Worm (Caenorhabditis elegans) whole organism, L4/young adult: ENCODE results near the gene vglu-2.

ENCODE experiments used
- W03F9.2 ChIP-seq: fragments of 150-350 bp; optimal IDR thresholded peaks from 2 replicates; lab custom pipeline; 2014; ENCODE audit warnings: missing biosample characterization, missing genetic modification characterization
- dao-5 ChIP-seq: sonication (generic microtip); optimal IDR thresholded peaks from 2 replicates; lab custom pipeline; 2016; ENCODE audit warnings: missing genotype, missing genetic modification characterization, moderate library complexity, missing compliant biosample characterization
- him-1 ChIP-seq: sonication (generic microtip); optimal IDR thresholded peaks from 2 replicates; lab custom pipeline; 2016; ENCODE audit warnings: missing genotype, missing genetic modification reagents, missing genetic modification characterization, missing compliant biosample characterization

DNA sequence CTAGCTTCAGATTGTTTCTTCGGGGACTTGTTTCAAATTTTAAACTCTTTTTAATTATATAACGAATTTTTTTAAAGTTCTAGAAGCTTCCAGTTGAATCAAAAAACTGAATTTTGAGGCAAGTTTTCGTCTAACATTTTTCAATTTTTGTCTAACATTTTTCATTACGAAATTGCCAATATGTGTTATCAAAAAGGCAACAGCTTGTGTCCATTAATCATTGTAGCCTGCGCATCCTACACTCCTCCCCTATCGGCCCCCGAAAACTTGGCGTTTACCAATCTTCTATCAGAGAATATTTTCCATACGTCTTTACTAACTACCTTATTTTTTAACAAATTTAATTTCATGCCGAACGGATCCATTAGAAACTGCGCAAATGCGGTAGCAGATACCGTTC lies 5.1 kb downstream of the vglu-2 start, which contains the start of gene vglu-3:
- TF ChIP-seq W03F9.2 (tag; lab: Kevin White, UChicago): no peak
- no peak for TF ChIP-seq dao-5 (tag; lab: Kevin White, UChicago)
- no peak for TF ChIP-seq him-1 (tag; lab: Kevin White, UChicago)
